Worm (Caenorhabditis elegans): Measurements from ENCODE around the gene C05E11.7.

ce11 chrX:4554385-4554784, 31.1 kb downstream of the C05E11.7 start, which contains the start of gene ham-2:
- TF ChIP-seq him-1 (tag; optimal IDR thresholded peaks at IDR 0.05), result no peak
- no peak for TF ChIP-seq dao-5 (tag; optimal IDR thresholded peaks at IDR 0.05)
- TF ChIP-seq W03F9.2 (tag; optimal IDR thresholded peaks at IDR 0.05), result no peak

All from whole organism, L4/young adult.